Fruit fly (Drosophila melanogaster): ENCODE measurements around the gene Nep2.

- peak; percentile 40 for TF ChIP-seq CG8159 (tag; optimal IDR thresholded peaks at IDR 0.05)
- peak; percentile 46 for TF ChIP-seq CG17806 (tag; optimal IDR thresholded peaks at IDR 0.05)
- no peak for TF ChIP-seq CG4496 (GFP tag; IDR thresholded peaks at IDR 0.05)
- no peak for TF ChIP-seq CG10348 (GFP tag; IDR thresholded peaks at IDR 0.05)
- TF ChIP-seq D1 (tag; optimal IDR thresholded peaks at IDR 0.05) = peak; percentile 30
- TF ChIP-seq CG12605 (GFP tag; IDR thresholded peaks at IDR 0.05) = no peak
Measured at dm6 chr3R:4738494-4739191, 7.0 kb upstream of the Nep2 start.

Measured in whole organism, pupa.